Worm (Caenorhabditis elegans) whole organism, L4 larva: Measurements from ENCODE around the gene mak-1.

ENCODE experiments used
- F49E8.2 ChIP-seq: sonication (generic microtip); optimal IDR thresholded peaks from 2 replicates; lab custom pipeline; 2016; ENCODE audit warnings: missing compliant biosample characterization, mild to moderate bottlenecking, missing genetic modification characterization, borderline replicate concordance
- ceh-62 ChIP-seq: sonication (generic microtip); optimal IDR thresholded peaks from 2 replicates; lab custom pipeline; 2017; ENCODE audit warnings: missing biosample characterization, missing genetic modification characterization
- ceh-82 ChIP-seq: sonication (generic microtip); optimal IDR thresholded peaks from 2 replicates; lab custom pipeline; 2017; ENCODE audit warnings: missing biosample characterization, missing genetic modification characterization
- cey-2 ChIP-seq: sonication (generic microtip); optimal IDR thresholded peaks from 3 replicates; lab custom pipeline; 2017; ENCODE audit warnings: missing genetic modification characterization, mild to moderate bottlenecking, missing compliant biosample characterization, antibody characterized with exemption, borderline replicate concordance; ENCODE audit not compliant: insufficient read depth
- dve-1 ChIP-seq: sonication (generic microtip); optimal IDR thresholded peaks from 2 replicates; lab custom pipeline; 2017; ENCODE audit warnings: antibody characterized with exemption, mild to moderate bottlenecking, missing genetic modification characterization, missing compliant biosample characterization; ENCODE audit not compliant: insufficient read depth
- fos-1 ChIP-seq: fragments of 150-350 bp; optimal IDR thresholded peaks from 2 replicates; lab custom pipeline; 2014; ENCODE audit warnings: missing biosample characterization, missing genetic modification characterization
- hlh-11 ChIP-seq: fragments of 200-800 bp; sonication (Bioruptor generic); optimal IDR thresholded peaks from 2 replicates; lab custom pipeline; 2018; ENCODE audit warnings: mild to moderate bottlenecking, missing genetic modification characterization, missing compliant biosample characterization
- lin-13 ChIP-seq: fragments of 150-350 bp; optimal IDR thresholded peaks from 2 replicates; lab custom pipeline; 2014; ENCODE audit warnings: missing biosample characterization, missing genetic modification reagents, missing genetic modification characterization
- mep-1 ChIP-seq: fragments of 150-350 bp; sonication (generic microtip); optimal IDR thresholded peaks from 3 replicates; lab custom pipeline; 2014; ENCODE audit warnings: missing biosample characterization, missing genetic modification characterization
- rbr-2 ChIP-seq: sonication (generic microtip); optimal IDR thresholded peaks from 2 replicates; lab custom pipeline; 2016; ENCODE audit warnings: missing genotype, missing genetic modification characterization, missing compliant biosample characterization
- unc-39 ChIP-seq: sonication (generic microtip); optimal IDR thresholded peaks from 2 replicates; lab custom pipeline; 2017; ENCODE audit warnings: missing biosample characterization, missing genetic modification characterization

ce11 chrII:8710317-8710716 is 33.6 kb upstream of the mak-1 start, which contains the start of gene srg-15:
- TF ChIP-seq hlh-11 (tag; lab: Kevin White, UChicago) (no peak), fos-1 (tag; lab: Kevin White, UChicago) (no peak), cey-2 (tag; lab: Kevin White, UChicago) (no peak), rbr-2 (tag; lab: Kevin White, UChicago) (no peak), lin-13 (no peak), F49E8.2 (tag; lab: Kevin White, UChicago) (no peak), dve-1 (tag; lab: Kevin White, UChicago) (no peak), mep-1 (tag; lab: Kevin White, UChicago) (no peak), unc-39 (tag; lab: Kevin White, UChicago) (no peak), ceh-62 (tag; lab: Kevin White, UChicago) (no peak), ceh-82 (no peak)
